Worm (Caenorhabditis elegans) whole organism, L4 larva: Measurements from ENCODE around the gene mdt-28.
A peak's percentile ranks its signal among the peaks of the same experiment; 100 is the strongest.

Experiments
- aha-1 ChIP-seq: fragments of 150-350 bp; peaks from one replicate; lab custom pipeline; 2014; ENCODE audit warnings: missing biosample characterization, missing genetic modification characterization
- daf-16 ChIP-seq, 3 experiments: sonication (generic microtip); optimal IDR thresholded peaks; 2 replicates each; lab custom pipeline; 2016 to 2017; ENCODE audit warnings: missing genetic modification characterization in 3 of 3, missing genetic modification reagents in 3 of 3, mild to moderate bottlenecking in 2 of 3, missing compliant biosample characterization in 2 of 3, missing biosample characterization in 1 of 3, moderate library complexity in 1 of 3
- nhr-10 ChIP-seq: fragments of 150-350 bp; optimal IDR thresholded peaks from 2 replicates; lab custom pipeline; 2014; ENCODE audit warnings: missing biosample characterization, missing genetic modification characterization
- pha-4 ChIP-seq, 2 experiments: fragments of 150-350 bp in 1 of 2; fragments of 200-800 bp in 1 of 2; sonication (Bioruptor generic) in 1 of 2; IDR thresholded peaks in 1 of 2; optimal IDR thresholded peaks in 1 of 2; 2 replicates each; pipeline versions ENCODE4 v1.3.6 to Lab custom; 2014 to 2022; ENCODE audit warnings: missing genetic modification characterization in 2 of 2, missing genetic modification reagents in 2 of 2, missing biosample characterization in 1 of 2, missing compliant biosample characterization in 1 of 2
- unc-130 ChIP-seq: sonication (generic microtip); optimal IDR thresholded peaks from 2 replicates; lab custom pipeline; 2016; ENCODE audit warnings: missing genetic modification reagents, missing genetic modification characterization, missing compliant biosample characterization

DNA sequence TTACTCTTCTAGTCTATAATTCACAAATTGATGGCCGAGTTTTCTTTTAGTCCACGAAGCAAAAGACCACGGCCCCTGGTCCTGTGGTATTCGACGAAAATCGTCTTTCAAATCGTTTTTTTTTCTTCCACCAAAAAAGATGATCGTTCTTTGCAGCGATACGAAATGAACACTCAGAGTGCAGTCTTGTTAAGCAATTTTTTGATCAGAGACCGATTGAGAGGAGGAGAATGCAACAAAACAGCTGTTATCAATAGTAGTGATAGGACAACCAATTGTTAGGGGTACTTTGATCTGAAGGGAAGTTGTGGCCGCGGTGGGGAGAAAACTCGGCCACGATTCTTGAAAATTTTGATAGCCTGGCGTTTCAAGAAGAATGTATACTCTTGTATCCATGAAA is 11.2 kb downstream of the mdt-28 start:
- peak in 1 of 2 experiments; percentile 48 for TF ChIP-seq daf-16 (GFP tag; optimal IDR thresholded peaks at IDR 0.05; lab: Kevin White, UChicago)
- TF ChIP-seq daf-16 (tag; optimal IDR thresholded peaks at IDR 0.05; lab: Kevin White, UChicago), result peak; percentile 82
- TF ChIP-seq unc-130 (GFP tag; lab: Kevin White, UChicago), result no peak
- TF ChIP-seq nhr-10, result peak; percentile 34
- peak; percentile 25 for TF ChIP-seq aha-1 (tag; lab: Kevin White, UChicago)
- 0 out of 2 replicates have a peak, but pooled peaks have one; percentile 12 for TF ChIP-seq pha-4 (GFP tag; IDR thresholded peaks at IDR 0.05; lab: Robert Waterston, UW)
- TF ChIP-seq pha-4 (tag; optimal IDR thresholded peaks at IDR 0.05; lab: Kevin White, UChicago), result no peak
